Worm (Caenorhabditis elegans) whole organism, midembryonic: ENCODE results near the gene F59F3.6.

Experiments
- T22C8.4 ChIP-seq: fragments of 200-800 bp; sonication (Bioruptor generic); IDR thresholded peaks from 2 replicates; pipeline ENCODE4 v1.3.6; 2022; ENCODE audit warnings: missing genetic modification characterization, missing compliant biosample characterization
- cog-1 ChIP-seq: sonication (generic microtip); optimal IDR thresholded peaks from 2 replicates; lab custom pipeline; 2016; ENCODE audit warnings: missing genetic modification characterization, missing compliant biosample characterization
- flt-1 ChIP-seq: fragments of 200-800 bp; sonication (Bioruptor generic); IDR thresholded peaks from 2 replicates; pipeline ENCODE4 v1.3.6; 2022; ENCODE audit warnings: missing genetic modification characterization, missing compliant biosample characterization
- klf-2 ChIP-seq: fragments of 200-800 bp; sonication (Bioruptor generic); conservative IDR thresholded peaks from 2 replicates; pipeline ENCODE4 v1.3.6; 2022; ENCODE audit warnings: missing genetic modification reagents, missing genetic modification characterization, missing compliant biosample characterization
- med-1 ChIP-seq: sonication (generic microtip); optimal IDR thresholded peaks from 2 replicates; lab custom pipeline; 2017; ENCODE audit warnings: missing genetic modification characterization, mild to moderate bottlenecking, missing compliant biosample characterization, antibody characterized with exemption, missing genetic modification reagents; ENCODE audit not compliant: insufficient read depth
- ref-1 ChIP-seq: fragments of 200-800 bp; sonication (Bioruptor generic); conservative IDR thresholded peaks from 2 replicates; pipeline ENCODE4 v1.3.6; 2022; ENCODE audit warnings: missing genetic modification reagents, missing genetic modification characterization, missing compliant biosample characterization
- tab-1 ChIP-seq: fragments of 200-800 bp; sonication (Bioruptor generic); IDR thresholded peaks from 2 replicates; pipeline ENCODE4 v1.3.6; 2022; ENCODE audit warnings: missing genetic modification characterization, missing compliant biosample characterization

DNA sequence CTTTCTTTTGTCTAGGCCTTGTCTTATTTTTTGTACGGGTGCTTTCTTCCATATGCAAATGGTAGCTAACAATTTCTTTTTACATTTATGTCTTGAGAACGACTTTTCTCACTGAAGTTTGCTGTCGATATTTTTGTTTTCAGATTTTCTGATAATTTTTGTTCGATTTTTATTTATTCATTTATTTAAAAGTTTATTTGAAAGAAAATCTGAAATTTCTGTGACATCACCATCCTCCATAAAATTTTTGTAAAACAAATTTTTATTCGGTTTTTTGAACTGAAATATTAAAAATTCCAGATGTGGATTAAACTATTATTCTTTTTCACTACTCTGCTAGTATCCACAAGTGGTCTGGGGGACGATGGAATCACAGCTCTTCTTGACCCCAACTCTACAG lies 45.2 kb downstream of the F59F3.6 start, which contains the start of gene pbo-4:
- no peak for TF ChIP-seq ref-1
- no peak for TF ChIP-seq klf-2
- TF ChIP-seq med-1 (GFP tag; lab: Kevin White, UChicago) = no peak
- no peak for TF ChIP-seq cog-1
- no peak for TF ChIP-seq tab-1 (GFP tag; lab: Robert Waterston, UW)
- TF ChIP-seq flt-1 (GFP tag; lab: Robert Waterston, UW) = no peak
- no peak for TF ChIP-seq T22C8.4
